Worm (Caenorhabditis elegans): ENCODE results near the gene dpy-11.

ce11 chrV:6533030-6533429 is 18.0 kb upstream of the dpy-11 start, which contains the start of gene hpo-26:
- TF ChIP-seq unc-62 (GFP tag; optimal IDR thresholded peaks at IDR 0.05 in 1 of 2) (no peak), unc-62 (tag; optimal IDR thresholded peaks at IDR 0.05) (no peak), dve-1 (tag; optimal IDR thresholded peaks at IDR 0.05; ENCODE audit: insufficient read depth) (no peak), nhr-237 (tag; optimal IDR thresholded peaks at IDR 0.05) (no peak), lsy-2 (tag; optimal IDR thresholded peaks at IDR 0.05) (no peak), snpc-4 (tag; optimal IDR thresholded peaks at IDR 0.05) (no peak), pha-4 (GFP tag; IDR thresholded peaks at IDR 0.05) (no peak), pha-4 (tag; optimal IDR thresholded peaks at IDR 0.05) (no peak), nhr-11 (tag; optimal IDR thresholded peaks at IDR 0.05) (no peak)

Data from whole organism, L4 larva.